Worm (Caenorhabditis elegans) whole organism, L4 larva: Measurements from ENCODE around the gene gst-8.

Experiments
- ctbp-1 ChIP-seq: fragments of 200-800 bp; sonication (Bioruptor generic); IDR thresholded peaks from 2 replicates; pipeline ENCODE4 v1.3.6; 2022; ENCODE audit warnings: missing genetic modification reagents, missing genetic modification characterization, missing compliant biosample characterization
- fkh-10 ChIP-seq: fragments of 150-350 bp; optimal IDR thresholded peaks from 2 replicates; lab custom pipeline; 2014; ENCODE audit warnings: missing biosample characterization, missing genetic modification reagents, missing genetic modification characterization
- hmg-1.1 ChIP-seq: fragments of 200-800 bp; sonication (Bioruptor generic); IDR thresholded peaks from 2 replicates; pipeline ENCODE4 v1.3.6; 2022; ENCODE audit warnings: missing genetic modification reagents, missing genetic modification characterization, missing compliant biosample characterization
- jun-1 ChIP-seq: fragments of 150-350 bp; optimal IDR thresholded peaks from 2 replicates; lab custom pipeline; 2014; ENCODE audit warnings: missing biosample characterization, missing genetic modification reagents, missing genetic modification characterization
- lin-15B ChIP-seq: fragments of 150-350 bp; sonication (generic microtip); optimal IDR thresholded peaks from 3 replicates; lab custom pipeline; 2014; ENCODE audit warnings: missing biosample characterization, missing genetic modification characterization
- lsy-2 ChIP-seq, 2 experiments: fragments of 150-350 bp in 1 of 2; sonication (generic microtip) in 1 of 2; optimal IDR thresholded peaks; 2 replicates each; lab custom pipeline; 2014 to 2017; ENCODE audit warnings: missing biosample characterization in 2 of 2, missing genetic modification characterization in 2 of 2
- nhr-111 ChIP-seq: fragments of 200-800 bp; sonication (Bioruptor generic); optimal IDR thresholded peaks from 2 replicates; lab custom pipeline; 2018; ENCODE audit warnings: mild to moderate bottlenecking, missing genetic modification characterization, missing compliant biosample characterization
- rbr-2 ChIP-seq: sonication (generic microtip); optimal IDR thresholded peaks from 2 replicates; lab custom pipeline; 2016; ENCODE audit warnings: missing genotype, missing genetic modification characterization, missing compliant biosample characterization
- zip-2 ChIP-seq: fragments of 150-350 bp; optimal IDR thresholded peaks from 2 replicates; lab custom pipeline; 2014; ENCODE audit warnings: missing biosample characterization, missing genetic modification characterization

- TF ChIP-seq rbr-2: no peak
- no peak for TF ChIP-seq ctbp-1 (GFP tag; lab: Robert Waterston, UW)
- TF ChIP-seq jun-1: no peak
- no peak for TF ChIP-seq lsy-2 (tag; optimal IDR thresholded peaks at IDR 0.05; lab: Kevin White, UChicago)
- no peak for TF ChIP-seq lin-15B (tag; lab: Kevin White, UChicago)
- no peak for TF ChIP-seq nhr-111 (GFP tag; lab: Kevin White, UChicago)
- TF ChIP-seq hmg-1.1: no peak
- TF ChIP-seq fkh-10 (GFP tag; lab: Kevin White, UChicago): no peak
- no peak for TF ChIP-seq zip-2 (tag; lab: Kevin White, UChicago)
These were observed 45.9 kb upstream of the gst-8 start, which contains the start of gene C33F10.12 for ce11 chrII:4837659-4838058.
